Fruit fly (Drosophila melanogaster) whole organism, embryonic: ENCODE measurements around the gene CG11970.

Source experiments
- Antp ChIP-seq: fragments of 200-800 bp; sonication (Bioruptor generic); optimal IDR thresholded peaks from 3 replicates; lab custom pipeline; 2016; ENCODE audit warnings: missing biosample characterization, missing genetic modification characterization
- CG11723 ChIP-seq: fragments of 200-800 bp; sonication (Bioruptor generic); optimal IDR thresholded peaks from 2 replicates; lab custom pipeline; 2017; ENCODE audit warnings: missing biosample characterization, mild to moderate bottlenecking, missing genetic modification characterization
- CG12104 ChIP-seq: fragments of 200-800 bp; sonication (Bioruptor generic); optimal IDR thresholded peaks from 3 replicates; lab custom pipeline; 2016; ENCODE audit warnings: missing biosample characterization, missing genetic modification characterization
- CG12299 ChIP-seq: fragments of 200-800 bp; sonication (Bioruptor generic); optimal IDR thresholded peaks from 2 replicates; lab custom pipeline; 2018; ENCODE audit warnings: missing biosample characterization, mild to moderate bottlenecking, missing genetic modification characterization
- CG14441 ChIP-seq: fragments of 200-800 bp; sonication (Bioruptor generic); IDR thresholded peaks from 2 replicates; pipeline ENCODE4 v1.3.6; 2022; ENCODE audit warnings: missing biosample characterization, missing genetic modification characterization
- CG16813 ChIP-seq: fragments of 200-800 bp; sonication (Bioruptor generic); IDR thresholded peaks from 3 replicates; pipeline ENCODE4 v1.3.6; 2022; ENCODE audit warnings: missing biosample characterization, missing genetic modification characterization; ENCODE audit not compliant: partially characterized antibody
- CG17328 ChIP-seq: fragments of 200-800 bp; sonication (Bioruptor generic); IDR thresholded peaks from 2 replicates; pipeline ENCODE4 v1.3.6; 2022; ENCODE audit warnings: missing biosample characterization, missing genetic modification characterization
- CG17568 ChIP-seq: fragments of 200-800 bp; sonication (Bioruptor generic); optimal IDR thresholded peaks from 2 replicates; lab custom pipeline; 2018; ENCODE audit warnings: missing biosample characterization, mild to moderate bottlenecking, missing genetic modification characterization, moderate library complexity
- CG1832 ChIP-seq: fragments of 200-800 bp; sonication (Bioruptor generic); optimal IDR thresholded peaks from 2 replicates; lab custom pipeline; 2017; ENCODE audit warnings: missing biosample characterization, mild to moderate bottlenecking, missing genetic modification characterization, inconsistent platforms
- CG30403 ChIP-seq: fragments of 200-800 bp; sonication (Bioruptor generic); optimal IDR thresholded peaks from 3 replicates; lab custom pipeline; 2016; ENCODE audit warnings: missing biosample characterization, missing genetic modification characterization
- CG31388 ChIP-seq: fragments of 200-800 bp; sonication (Bioruptor generic); optimal IDR thresholded peaks from 2 replicates; lab custom pipeline; 2016; ENCODE audit warnings: missing biosample characterization, missing genetic modification characterization
- CG32767 ChIP-seq: fragments of 200-800 bp; sonication (Bioruptor generic); IDR thresholded peaks from 2 replicates; pipeline ENCODE4 v1.3.6; 2022; ENCODE audit warnings: missing biosample characterization, missing genetic modification characterization
- CG4282 ChIP-seq: fragments of 200-800 bp; sonication (Bioruptor generic); optimal IDR thresholded peaks from 2 replicates; lab custom pipeline; 2016; ENCODE audit warnings: missing biosample characterization, missing genetic modification characterization
- CG4820 ChIP-seq: fragments of 200-800 bp; sonication (Bioruptor generic); optimal IDR thresholded peaks from 3 replicates; lab custom pipeline; 2016; ENCODE audit warnings: missing biosample characterization, missing genetic modification characterization
- CG6765 ChIP-seq: fragments of 200-800 bp; sonication (Bioruptor generic); optimal IDR thresholded peaks from 3 replicates; lab custom pipeline; 2017; ENCODE audit warnings: missing biosample characterization, mild to moderate bottlenecking, missing genetic modification characterization
- CG7963 ChIP-seq: fragments of 200-800 bp; sonication (Bioruptor generic); IDR thresholded peaks from 3 replicates; pipeline ENCODE4 v1.3.6; 2022; ENCODE audit warnings: missing biosample characterization, missing genetic modification characterization; ENCODE audit not compliant: partially characterized antibody
- CG8924 ChIP-seq: fragments of 200-800 bp; optimal IDR thresholded peaks from 3 replicates; lab custom pipeline; 2019; ENCODE audit warnings: missing biosample characterization, mild to moderate bottlenecking, missing genetic modification characterization, moderate library complexity
- D19A ChIP-seq: fragments of 200-800 bp; optimal IDR thresholded peaks from 3 replicates; lab custom pipeline; 2019; ENCODE audit warnings: missing biosample characterization, mild to moderate bottlenecking, missing genetic modification characterization, moderate library complexity
- Dll ChIP-seq: fragments of 200-800 bp; sonication (Bioruptor generic); IDR thresholded peaks from 4 replicates; pipeline ENCODE4 v1.3.6; 2022; ENCODE audit warnings: missing biosample characterization, missing genetic modification characterization; ENCODE audit not compliant: partially characterized antibody
- Gsc ChIP-seq: fragments of 200-800 bp; sonication (Bioruptor generic); IDR thresholded peaks from 2 replicates; pipeline ENCODE4 v1.3.6; 2022; ENCODE audit warnings: missing biosample characterization, missing genetic modification characterization
- Kr ChIP-seq: fragments of 200-800 bp; sonication (Bioruptor generic); optimal IDR thresholded peaks from 2 replicates; lab custom pipeline; 2017; ENCODE audit warnings: missing biosample characterization, mild to moderate bottlenecking, missing genetic modification characterization
- Lim3 ChIP-seq: fragments of 200-800 bp; sonication (Bioruptor generic); IDR thresholded peaks from 2 replicates; pipeline ENCODE4 v1.3.6; 2022; ENCODE audit warnings: missing biosample characterization, missing genetic modification characterization
- Vsx1 ChIP-seq: fragments of 200-800 bp; sonication (Bioruptor generic); optimal IDR thresholded peaks from 2 replicates; lab custom pipeline; 2017; ENCODE audit warnings: missing biosample characterization, mild to moderate bottlenecking, missing genetic modification characterization, missing genetic modification reagents
- Xbp1 ChIP-seq: fragments of 200-800 bp; sonication (Bioruptor generic); optimal IDR thresholded peaks from 3 replicates; lab custom pipeline; 2016; ENCODE audit warnings: missing biosample characterization, mild to moderate bottlenecking, missing genetic modification characterization
- ac ChIP-seq: fragments of 200-800 bp; sonication (Bioruptor generic); optimal IDR thresholded peaks from 3 replicates; lab custom pipeline; 2017; ENCODE audit warnings: missing biosample characterization, mild to moderate bottlenecking, missing genetic modification characterization
- ap ChIP-seq: fragments of 200-800 bp; sonication (Bioruptor generic); IDR thresholded peaks from 2 replicates; pipeline ENCODE4 v1.3.6; 2022; ENCODE audit warnings: missing biosample characterization, missing genetic modification characterization
- crol ChIP-seq: fragments of 200-800 bp; sonication (Bioruptor generic); IDR thresholded peaks from 2 replicates; pipeline ENCODE4 v1.3.6; 2022; ENCODE audit warnings: missing biosample characterization, missing genetic modification characterization
- cwo ChIP-seq: fragments of 200-800 bp; sonication (Bioruptor generic); optimal IDR thresholded peaks from 3 replicates; lab custom pipeline; 2017; ENCODE audit warnings: missing biosample characterization, missing genetic modification characterization, mild to moderate bottlenecking, moderate library complexity, missing genetic modification reagents
- dati ChIP-seq: fragments of 200-800 bp; sonication (Bioruptor generic); IDR thresholded peaks from 2 replicates; pipeline ENCODE4 v1.3.6; 2022; ENCODE audit warnings: missing biosample characterization, missing genetic modification characterization
- eyg ChIP-seq: fragments of 200-800 bp; sonication (Bioruptor generic); optimal IDR thresholded peaks from 3 replicates; lab custom pipeline; 2016; ENCODE audit warnings: missing biosample characterization, missing genetic modification characterization
- hbn ChIP-seq: fragments of 200-800 bp; sonication (Bioruptor generic); IDR thresholded peaks from 2 replicates; pipeline ENCODE4 v1.3.6; 2022; ENCODE audit warnings: missing biosample characterization, missing genetic modification characterization; ENCODE audit not compliant: partially characterized antibody
- kah ChIP-seq: fragments of 200-800 bp; sonication (Bioruptor generic); optimal IDR thresholded peaks from 2 replicates; lab custom pipeline; 2018; ENCODE audit warnings: missing biosample characterization, mild to moderate bottlenecking, missing genetic modification characterization
- knrl ChIP-seq: fragments of 200-800 bp; sonication (Bioruptor generic); IDR thresholded peaks from 3 replicates; pipeline ENCODE4 v1.3.6; 2022; ENCODE audit warnings: missing biosample characterization, missing genetic modification characterization; ENCODE audit not compliant: partially characterized antibody
- mld ChIP-seq: fragments of 200-800 bp; sonication (Bioruptor generic); IDR thresholded peaks from 3 replicates; pipeline ENCODE4 v1.3.6; 2022; ENCODE audit warnings: missing biosample characterization, missing genetic modification characterization; ENCODE audit not compliant: partially characterized antibody
- nerfin-2 ChIP-seq: fragments of 200-800 bp; sonication (Bioruptor generic); IDR thresholded peaks from 2 replicates; pipeline ENCODE4 v1.3.6; 2022; ENCODE audit warnings: missing biosample characterization, missing genetic modification characterization; ENCODE audit not compliant: partially characterized antibody
- pho ChIP-seq: fragments of 200-800 bp; sonication (Bioruptor generic); optimal IDR thresholded peaks from 2 replicates; lab custom pipeline; 2016; ENCODE audit warnings: missing biosample characterization, missing genetic modification characterization
- phol ChIP-seq: fragments of 200-800 bp; sonication (Bioruptor generic); optimal IDR thresholded peaks from 3 replicates; lab custom pipeline; 2018; ENCODE audit warnings: missing biosample characterization, mild to moderate bottlenecking, missing genetic modification characterization, moderate library complexity
- slou ChIP-seq: fragments of 200-800 bp; sonication (Bioruptor generic); optimal IDR thresholded peaks from 3 replicates; lab custom pipeline; 2016; ENCODE audit warnings: missing biosample characterization, missing genetic modification characterization
- slp2 ChIP-seq: fragments of 200-800 bp; sonication (Bioruptor generic); optimal IDR thresholded peaks from 2 replicates; lab custom pipeline; 2016; ENCODE audit warnings: missing biosample characterization, missing genetic modification characterization
- sob ChIP-seq: fragments of 200-800 bp; sonication (Bioruptor generic); IDR thresholded peaks from 2 replicates; pipeline ENCODE4 v1.3.6; 2022; ENCODE audit warnings: missing biosample characterization, missing genetic modification characterization
- sr ChIP-seq: fragments of 200-800 bp; sonication (Bioruptor generic); IDR thresholded peaks from 3 replicates; pipeline ENCODE4 v1.3.6; 2022; ENCODE audit warnings: missing biosample characterization, missing genetic modification characterization
- tap ChIP-seq: fragments of 200-800 bp; optimal IDR thresholded peaks from 3 replicates; lab custom pipeline; 2019; ENCODE audit warnings: missing biosample characterization, mild to moderate bottlenecking, missing genetic modification characterization, moderate library complexity
- tgo ChIP-seq: fragments of 200-800 bp; sonication (Bioruptor generic); IDR thresholded peaks from 3 replicates; pipeline ENCODE4 v1.3.6; 2022; ENCODE audit warnings: missing biosample characterization, missing genetic modification characterization
- tio ChIP-seq: fragments of 200-800 bp; sonication (Bioruptor generic); optimal IDR thresholded peaks from 2 replicates; lab custom pipeline; 2017; ENCODE audit warnings: missing biosample characterization, missing genetic modification characterization, inconsistent platforms
- tna ChIP-seq: fragments of 200-800 bp; sonication (Bioruptor generic); IDR thresholded peaks from 2 replicates; pipeline ENCODE4 v1.3.6; 2022; ENCODE audit warnings: missing biosample characterization, missing genetic modification characterization; ENCODE audit not compliant: partially characterized antibody
- toy ChIP-seq: fragments of 200-800 bp; sonication (Bioruptor generic); IDR thresholded peaks from 2 replicates; pipeline ENCODE4 v1.3.6; 2022; ENCODE audit warnings: missing biosample characterization, missing genetic modification characterization
- ttk ChIP-seq: fragments of 200-800 bp; sonication (Bioruptor generic); IDR thresholded peaks from 2 replicates; pipeline ENCODE4 v2.1.2; 2022; ENCODE audit warnings: missing biosample characterization, missing genetic modification characterization
- usp ChIP-seq: fragments of >200 bp; optimal IDR thresholded peaks from 2 replicates; lab custom pipeline; 2017; ENCODE audit warnings: missing biosample characterization, missing genetic modification characterization
- wek ChIP-seq: fragments of 200-800 bp; sonication (Bioruptor generic); optimal IDR thresholded peaks from 3 replicates; lab custom pipeline; 2018; ENCODE audit warnings: missing biosample characterization, mild to moderate bottlenecking, missing genetic modification characterization, moderate library complexity
- z ChIP-seq: fragments of 200-800 bp; sonication (Bioruptor generic); IDR thresholded peaks from 3 replicates; pipeline ENCODE4 v1.3.6; 2022; ENCODE audit warnings: missing biosample characterization, missing genetic modification characterization
- zen ChIP-seq: fragments of 200-800 bp; sonication (Bioruptor generic); optimal IDR thresholded peaks from 3 replicates; lab custom pipeline; 2018; ENCODE audit warnings: missing biosample characterization, mild to moderate bottlenecking, missing genetic modification characterization, moderate library complexity

Gene CG11970

DNA sequence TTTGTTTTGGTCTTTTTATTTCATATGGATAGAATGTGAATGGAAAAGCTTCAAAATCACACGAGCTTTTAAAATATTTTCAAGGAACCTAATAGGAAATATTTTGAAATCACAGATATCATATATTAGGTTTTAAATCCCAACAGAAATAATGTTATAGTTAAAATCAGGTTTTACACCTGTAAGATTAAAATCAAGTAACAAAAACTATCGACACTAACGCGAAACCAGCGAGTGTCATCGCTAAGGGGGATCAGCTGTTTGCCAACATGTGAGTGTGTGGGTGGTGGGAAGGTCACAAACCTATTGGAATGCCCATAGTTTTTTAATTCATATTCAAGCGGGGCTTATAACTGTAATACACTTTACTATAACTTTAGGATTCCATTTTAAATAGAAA, 54.1 kb downstream of the CG11970 start, which contains the start of gene hyx (continued):
- TF ChIP-seq Vsx1 (no peak), phol (peak; percentile 33), z (GFP tag; lab: Robert Waterston, UW) (no peak), hbn (peak; percentile 84), CG1832 (no peak), wek (GFP tag; lab: Kevin White, UChicago) (peak; percentile 52), CG11723 (no peak), mld (GFP tag; lab: Robert Waterston, UW) (0 out of 3 replicates have a peak, but pooled peaks have one; percentile 18), dati (GFP tag; lab: Robert Waterston, UW) (no peak), knrl (GFP tag; lab: Robert Waterston, UW) (no peak; the same call in 1 of the 3 replicates), CG30403 (peak; percentile 66), CG6765 (GFP tag; lab: Kevin White, UChicago) (no peak), tio (GFP tag; lab: Kevin White, UChicago) (no peak), tap (peak; percentile 30), tna (GFP tag; lab: Robert Waterston, UW) (peak; percentile 56; the same call in 1 of the 2 replicates), toy (GFP tag; lab: Robert Waterston, UW) (no peak), crol (GFP tag; lab: Robert Waterston, UW) (no peak), CG14441 (GFP tag; lab: Robert Waterston, UW) (0 out of 2 replicates have a peak, but pooled peaks have one; percentile 29), tgo (GFP tag; lab: Robert Waterston, UW) (peak; percentile 56; the same call in 1 of the 3 replicates), Gsc (no peak), CG32767 (GFP tag; lab: Robert Waterston, UW) (no peak), Xbp1 (GFP tag; lab: Kevin White, UChicago) (peak; percentile 47), CG12104 (GFP tag; lab: Kevin White, UChicago) (no peak), ap (GFP tag; lab: Robert Waterston, UW) (no peak)

dm6 chr3R:9039448-9039847, 54.9 kb downstream of the CG11970 start, which contains the start of gene neur:
TSS of gene neur (minus strand) at chr3R:9039471.
- TF ChIP-seq sob (GFP tag; lab: Robert Waterston, UW) (no peak), CG8924 (tag; lab: Kevin White, UChicago) (peak; percentile 44), Lim3 (GFP tag; lab: Robert Waterston, UW) (no peak), ac (no peak), pho (no peak), eyg (GFP tag; lab: Kevin White, UChicago) (no peak), CG17568 (no peak), nerfin-2 (GFP tag; lab: Robert Waterston, UW) (0 out of 2 replicates have a peak, but pooled peaks have one; percentile 13), Dll (peak; percentile 80), CG7963 (GFP tag; lab: Robert Waterston, UW) (peak; percentile 40; the same call in 1 of the 3 replicates), slp2 (no peak), cwo (GFP tag; lab: Kevin White, UChicago) (no peak), CG4820 (GFP tag; lab: Kevin White, UChicago) (peak; percentile 17), CG17328 (GFP tag; lab: Robert Waterston, UW) (no peak), CG16813 (GFP tag; lab: Robert Waterston, UW) (peak; percentile 71), usp (GFP tag; lab: Kevin White, UChicago) (no peak), CG31388 (GFP tag; lab: Kevin White, UChicago) (no peak), CG1832 (no peak), Antp (GFP tag; lab: Kevin White, UChicago) (no peak), Kr (GFP tag; lab: Kevin White, UChicago) (no peak), D19A (tag; lab: Kevin White, UChicago) (no peak), CG12299 (no peak), zen (tag; lab: Kevin White, UChicago) (peak; percentile 11), kah (GFP tag; lab: Kevin White, UChicago) (no peak), ttk (GFP tag; lab: Robert Waterston, UW) (no peak), CG4282 (no peak), slou (GFP tag; lab: Kevin White, UChicago) (no peak), sr (GFP tag; lab: Robert Waterston, UW) (no peak)
